Fruit fly (Drosophila melanogaster) whole organism, embryonic: ENCODE results near the gene GramD1B.

ENCODE experiments used
- Bgb ChIP-seq: fragments of 200-800 bp; sonication (Bioruptor generic); IDR thresholded peaks from 2 replicates; pipeline ENCODE4 v1.3.6; 2022; ENCODE audit warnings: missing biosample characterization, missing genetic modification characterization; ENCODE audit not compliant: partially characterized antibody
- Blimp-1 ChIP-seq: fragments of 200-800 bp; sonication (Bioruptor generic); optimal IDR thresholded peaks from 3 replicates; lab custom pipeline; 2018; ENCODE audit warnings: missing biosample characterization, missing genetic modification characterization, mild to moderate bottlenecking, moderate library complexity, missing genetic modification reagents
- CG1024 ChIP-seq: fragments of 200-800 bp; sonication (Bioruptor generic); IDR thresholded peaks from 2 replicates; pipeline ENCODE4 v1.3.6; 2022; ENCODE audit warnings: missing biosample characterization, missing genetic modification characterization
- CG10543 ChIP-seq: fragments of 200-800 bp; sonication (Bioruptor generic); optimal IDR thresholded peaks from 3 replicates; lab custom pipeline; 2017; ENCODE audit warnings: missing biosample characterization, mild to moderate bottlenecking, missing genetic modification characterization, moderate library complexity
- CG13287 ChIP-seq: fragments of 200-800 bp; sonication (Bioruptor generic); IDR thresholded peaks from 2 replicates; pipeline ENCODE4 v1.3.6; 2022; ENCODE audit warnings: missing biosample characterization, missing genetic modification characterization; ENCODE audit not compliant: partially characterized antibody
- CG14860 ChIP-seq: fragments of 200-800 bp; sonication (Bioruptor generic); IDR thresholded peaks from 3 replicates; pipeline ENCODE4 v1.3.6; 2022; ENCODE audit warnings: missing biosample characterization, missing genetic modification characterization; ENCODE audit not compliant: partially characterized antibody
- CG15011 ChIP-seq: fragments of 200-800 bp; sonication (Bioruptor generic); optimal IDR thresholded peaks from 3 replicates; lab custom pipeline; 2018; ENCODE audit warnings: missing biosample characterization, mild to moderate bottlenecking, missing genetic modification characterization
- CG15514 ChIP-seq: fragments of 200-800 bp; sonication (Bioruptor generic); optimal IDR thresholded peaks from 3 replicates; lab custom pipeline; 2017; ENCODE audit warnings: missing biosample characterization, missing genetic modification characterization, mild to moderate bottlenecking, moderate library complexity, missing genetic modification reagents
- CG17802 ChIP-seq: fragments of 200-800 bp; sonication (Bioruptor generic); optimal IDR thresholded peaks from 2 replicates; lab custom pipeline; 2018; ENCODE audit warnings: missing biosample characterization, mild to moderate bottlenecking, missing genetic modification characterization, moderate library complexity
- CG2116 ChIP-seq: fragments of 200-800 bp; sonication (Bioruptor generic); optimal IDR thresholded peaks from 3 replicates; lab custom pipeline; 2018; ENCODE audit warnings: missing biosample characterization, mild to moderate bottlenecking, missing genetic modification characterization
- CG2120 ChIP-seq: fragments of 200-800 bp; sonication (Bioruptor generic); optimal IDR thresholded peaks from 3 replicates; lab custom pipeline; 2016; ENCODE audit warnings: missing biosample characterization, missing genetic modification characterization
- CG30020 ChIP-seq: fragments of 200-800 bp; optimal IDR thresholded peaks from 2 replicates; lab custom pipeline; 2019; ENCODE audit warnings: missing biosample characterization, mild to moderate bottlenecking, missing genetic modification characterization, moderate library complexity
- CG34224 ChIP-seq: fragments of 200-800 bp; sonication (Bioruptor generic); IDR thresholded peaks from 3 replicates; pipeline ENCODE4 v1.3.6; 2022; ENCODE audit warnings: missing biosample characterization, missing genetic modification characterization; ENCODE audit not compliant: partially characterized antibody
- CG7357 ChIP-seq: fragments of 200-800 bp; sonication (Bioruptor generic); IDR thresholded peaks from 3 replicates; pipeline ENCODE4 v1.3.6; 2022; ENCODE audit warnings: missing biosample characterization, missing genetic modification characterization
- CG9609 ChIP-seq: fragments of 200-800 bp; sonication (Bioruptor generic); optimal IDR thresholded peaks from 3 replicates; lab custom pipeline; 2016; ENCODE audit warnings: missing biosample characterization, missing genetic modification characterization
- CrebB ChIP-seq: fragments of 200-800 bp; sonication (Bioruptor generic); optimal IDR thresholded peaks from 3 replicates; lab custom pipeline; 2018; ENCODE audit warnings: missing biosample characterization, mild to moderate bottlenecking, missing genetic modification characterization
- Dll ChIP-seq: fragments of 200-800 bp; sonication (Bioruptor generic); IDR thresholded peaks from 4 replicates; pipeline ENCODE4 v1.3.6; 2022; ENCODE audit warnings: missing biosample characterization, missing genetic modification characterization; ENCODE audit not compliant: partially characterized antibody
- Doc2 ChIP-seq: fragments of 200-800 bp; sonication (Bioruptor generic); IDR thresholded peaks from 2 replicates; pipeline ENCODE4 v1.3.6; 2022; ENCODE audit warnings: missing biosample characterization, missing genetic modification characterization
- Doc3 ChIP-seq: fragments of 200-800 bp; sonication (Bioruptor generic); IDR thresholded peaks from 3 replicates; pipeline ENCODE4 v1.3.6; 2022; ENCODE audit warnings: missing biosample characterization, missing genetic modification characterization; ENCODE audit not compliant: partially characterized antibody
- Dp ChIP-seq: fragments of 200-800 bp; sonication (Bioruptor generic); optimal IDR thresholded peaks from 2 replicates; lab custom pipeline; 2018; ENCODE audit warnings: missing biosample characterization, mild to moderate bottlenecking, missing genetic modification characterization, moderate library complexity
- Dref ChIP-seq: fragments of 200-800 bp; sonication (Bioruptor generic); IDR thresholded peaks from 2 replicates; pipeline ENCODE4 v1.3.6; 2022; ENCODE audit warnings: missing biosample characterization, missing genetic modification characterization
- Eip74EF ChIP-seq, 2 experiments: fragments of 200-800 bp in 1 of 2; fragments of >200 bp in 1 of 2; sonication (Bioruptor generic) in 1 of 2; optimal IDR thresholded peaks; 2 replicates each; lab custom pipeline; 2017 to 2019; ENCODE audit warnings: missing biosample characterization in 2 of 2, missing genetic modification characterization in 2 of 2, mild to moderate bottlenecking in 1 of 2, moderate library complexity in 1 of 2
- Ets97D ChIP-seq: fragments of 200-800 bp; sonication (Bioruptor generic); optimal IDR thresholded peaks from 3 replicates; lab custom pipeline; 2016; ENCODE audit warnings: missing biosample characterization, missing genetic modification characterization
- H15 ChIP-seq: fragments of 200-800 bp; sonication (Bioruptor generic); IDR thresholded peaks from 3 replicates; pipeline ENCODE4 v1.3.6; 2022; ENCODE audit warnings: missing biosample characterization, missing genetic modification characterization
- HmgZ ChIP-seq: fragments of 200-800 bp; sonication (Bioruptor generic); optimal IDR thresholded peaks from 2 replicates; lab custom pipeline; 2018; ENCODE audit warnings: missing biosample characterization, mild to moderate bottlenecking, missing genetic modification characterization
- Hr51 ChIP-seq, 2 experiments: fragments of 200-800 bp; sonication (Bioruptor generic); optimal IDR thresholded peaks; 2 replicates in 1 of 2; 3 replicates in 1 of 2; lab custom pipeline; 2016 to 2018; ENCODE audit warnings: missing biosample characterization in 2 of 2, missing genetic modification characterization in 2 of 2, mild to moderate bottlenecking in 1 of 2, moderate library complexity in 1 of 2
- Lhr ChIP-seq: fragments of 200-800 bp; sonication (Bioruptor generic); optimal IDR thresholded peaks from 3 replicates; lab custom pipeline; 2017; ENCODE audit warnings: mild to moderate bottlenecking, missing biosample characterization, missing genetic modification reagents, missing genetic modification characterization
- MBD-R2 ChIP-seq: fragments of 200-800 bp; sonication (Bioruptor generic); IDR thresholded peaks from 2 replicates; pipeline ENCODE4 v1.3.6; 2022; ENCODE audit warnings: missing biosample characterization, missing genetic modification characterization
- Med ChIP-seq: fragments of 200-800 bp; sonication (Bioruptor generic); peaks from one replicate; lab custom pipeline; 2016; ENCODE audit warnings: missing biosample characterization, missing genetic modification characterization, mild to moderate bottlenecking, inconsistent platforms, moderate library complexity
- Myb ChIP-seq: fragments of 200-800 bp; sonication (Bioruptor generic); optimal IDR thresholded peaks from 2 replicates; lab custom pipeline; 2016; ENCODE audit warnings: missing biosample characterization, missing genetic modification characterization
- Spps ChIP-seq: fragments of 200-800 bp; sonication (Bioruptor generic); optimal IDR thresholded peaks from 2 replicates; lab custom pipeline; 2018; ENCODE audit warnings: missing biosample characterization, mild to moderate bottlenecking, missing genetic modification characterization
- Sry-δ ChIP-seq: fragments of 200-800 bp; sonication (Bioruptor generic); optimal IDR thresholded peaks from 2 replicates; lab custom pipeline; 2016; ENCODE audit warnings: missing biosample characterization, missing genetic modification characterization
- br ChIP-seq: fragments of >200 bp; optimal IDR thresholded peaks from 2 replicates; lab custom pipeline; 2017
- crp ChIP-seq, 2 experiments: fragments of 200-800 bp; sonication (Bioruptor generic); optimal IDR thresholded peaks; 2 replicates in 1 of 2; 3 replicates in 1 of 2; lab custom pipeline; 2017; ENCODE audit warnings: missing biosample characterization in 2 of 2, missing genetic modification characterization in 2 of 2, mild to moderate bottlenecking in 1 of 2, moderate library complexity in 1 of 2
- dan ChIP-seq: fragments of 200-800 bp; sonication (Bioruptor generic); IDR thresholded peaks from 2 replicates; pipeline ENCODE4 v1.3.6; 2022; ENCODE audit warnings: missing biosample characterization, missing genetic modification characterization
- gfzf ChIP-seq: fragments of 200-800 bp; sonication (Bioruptor generic); optimal IDR thresholded peaks from 2 replicates; lab custom pipeline; 2016; ENCODE audit warnings: missing biosample characterization, mild to moderate bottlenecking, missing genetic modification characterization, moderate library complexity
- hb ChIP-seq: fragments of 200-800 bp; sonication (Bioruptor generic); IDR thresholded peaks from 3 replicates; pipeline ENCODE4 v1.3.6; 2022; ENCODE audit warnings: missing biosample characterization, missing genetic modification characterization; ENCODE audit not compliant: partially characterized antibody
- inv ChIP-seq: fragments of 200-800 bp; sonication (Bioruptor generic); IDR thresholded peaks from 2 replicates; pipeline ENCODE4 v1.3.6; 2022; ENCODE audit warnings: missing biosample characterization, missing genetic modification characterization; ENCODE audit not compliant: partially characterized antibody
- knrl ChIP-seq: fragments of 200-800 bp; sonication (Bioruptor generic); IDR thresholded peaks from 3 replicates; pipeline ENCODE4 v1.3.6; 2022; ENCODE audit warnings: missing biosample characterization, missing genetic modification characterization; ENCODE audit not compliant: partially characterized antibody
- mld ChIP-seq: fragments of 200-800 bp; sonication (Bioruptor generic); IDR thresholded peaks from 3 replicates; pipeline ENCODE4 v1.3.6; 2022; ENCODE audit warnings: missing biosample characterization, missing genetic modification characterization; ENCODE audit not compliant: partially characterized antibody
- nerfin-2 ChIP-seq: fragments of 200-800 bp; sonication (Bioruptor generic); IDR thresholded peaks from 2 replicates; pipeline ENCODE4 v1.3.6; 2022; ENCODE audit warnings: missing biosample characterization, missing genetic modification characterization; ENCODE audit not compliant: partially characterized antibody
- nmo ChIP-seq: fragments of 200-800 bp; sonication (Bioruptor generic); optimal IDR thresholded peaks from 2 replicates; lab custom pipeline; 2018; ENCODE audit warnings: missing biosample characterization, mild to moderate bottlenecking, missing genetic modification characterization, moderate library complexity
- pita ChIP-seq: fragments of 200-800 bp; sonication (Bioruptor generic); optimal IDR thresholded peaks from 2 replicates; lab custom pipeline; 2017; ENCODE audit warnings: missing biosample characterization, mild to moderate bottlenecking, missing genetic modification characterization
- pzg ChIP-seq: fragments of 200-800 bp; sonication (Bioruptor generic); optimal IDR thresholded peaks from 3 replicates; lab custom pipeline; 2018; ENCODE audit warnings: missing biosample characterization, mild to moderate bottlenecking, missing genetic modification characterization, moderate library complexity
- sna ChIP-seq: fragments of 200-800 bp; sonication (Bioruptor generic); IDR thresholded peaks from 2 replicates; pipeline ENCODE4 v1.3.6; 2022; ENCODE audit warnings: missing biosample characterization, missing genetic modification characterization; ENCODE audit not compliant: partially characterized antibody
- tna ChIP-seq: fragments of 200-800 bp; sonication (Bioruptor generic); IDR thresholded peaks from 2 replicates; pipeline ENCODE4 v1.3.6; 2022; ENCODE audit warnings: missing biosample characterization, missing genetic modification characterization; ENCODE audit not compliant: partially characterized antibody
- vnd ChIP-seq: fragments of 200-800 bp; sonication (Bioruptor generic); IDR thresholded peaks from 3 replicates; pipeline ENCODE4 v1.3.6; 2022; ENCODE audit warnings: missing biosample characterization, missing genetic modification characterization; ENCODE audit not compliant: partially characterized antibody

GramD1B gene

dm6 chr2L:3319731-3320295 is 53.4 kb downstream of the GramD1B start, which contains the start of the genes Fign and CG8837:
TSS of gene Fign (minus strand) at chr2L:3319872.
TSS of gene CG8837 (plus strand) at chr2L:3320245.
- no peak for TF ChIP-seq dan (GFP tag; lab: Robert Waterston, UW)
- TF ChIP-seq CrebB (tag; lab: Kevin White, UChicago), result no peak
- no peak for TF ChIP-seq CG9609 (GFP tag; lab: Kevin White, UChicago)
- TF ChIP-seq Med (GFP tag; lab: Kevin White, UChicago), result peak; percentile 52
- TF ChIP-seq Eip74EF (GFP tag; optimal IDR thresholded peaks at IDR 0.05; lab: Kevin White, UChicago), result no peak
- TF ChIP-seq CG15514 (GFP tag; lab: Kevin White, UChicago), result peak; percentile 28
- peak; percentile 42 for TF ChIP-seq Lhr (GFP tag; lab: Kevin White, UChicago)
- TF ChIP-seq Sry-δ, result peak; percentile 65
- peak; percentile 94 for TF ChIP-seq Dp (GFP tag; lab: Kevin White, UChicago)
- TF ChIP-seq nerfin-2 (GFP tag; lab: Robert Waterston, UW), result peak; percentile 97
- peak; percentile 44 for TF ChIP-seq HmgZ (tag; lab: Kevin White, UChicago)
- peak; percentile 61 for TF ChIP-seq knrl (GFP tag; lab: Robert Waterston, UW)
- TF ChIP-seq mld, result peak; percentile 92
- TF ChIP-seq CG7357, result peak; percentile 95
- peak; percentile 94 for TF ChIP-seq Blimp-1 (GFP tag; lab: Kevin White, UChicago)
- TF ChIP-seq H15 (GFP tag; lab: Robert Waterston, UW), result no peak
- no peak for TF ChIP-seq br (lab: Kevin White, UChicago)
- peak; percentile 60 for TF ChIP-seq MBD-R2 (GFP tag; lab: Robert Waterston, UW)
- peak; percentile 63; the same call in 1 of the 2 replicates for TF ChIP-seq inv
- peak; percentile 40 for TF ChIP-seq pita (GFP tag; lab: Kevin White, UChicago)
- TF ChIP-seq Myb (GFP tag; lab: Kevin White, UChicago), result peak; percentile 72
- peak; percentile 98 for TF ChIP-seq Dref
- TF ChIP-seq CG10543 (GFP tag; lab: Kevin White, UChicago), result peak; percentile 3
- peak; percentile 94 for TF ChIP-seq tna
- TF ChIP-seq hb, result peak; percentile 95
- TF ChIP-seq gfzf (GFP tag; lab: Kevin White, UChicago), result peak; percentile 40
- TF ChIP-seq Doc3 (GFP tag; lab: Robert Waterston, UW), result peak; percentile 70; the same call in 2 of the 3 replicates
- no peak for TF ChIP-seq CG15011 (GFP tag; lab: Kevin White, UChicago)
- peak; percentile 43 for TF ChIP-seq Ets97D (GFP tag; lab: Kevin White, UChicago)
- peak; percentile 71 for TF ChIP-seq CG30020
- no peak for TF ChIP-seq Doc2
- peak; percentile 84 for TF ChIP-seq sna (GFP tag; lab: Robert Waterston, UW)
- TF ChIP-seq Dll (GFP tag; lab: Robert Waterston, UW), result peak; percentile 83
- TF ChIP-seq CG34224 (GFP tag; lab: Robert Waterston, UW), result peak; percentile 86
- TF ChIP-seq CG2116 (GFP tag; lab: Kevin White, UChicago), result peak; percentile 73
- peak; percentile 90 for TF ChIP-seq vnd (GFP tag; lab: Robert Waterston, UW)
- peak; percentile 63 to 93 for TF ChIP-seq crp (GFP tag; optimal IDR thresholded peaks at IDR 0.05; lab: Kevin White, UChicago)
- peak; percentile 87 for TF ChIP-seq CG13287 (GFP tag; lab: Robert Waterston, UW)
- peak; percentile 26 for TF ChIP-seq nmo
- 0 out of 2 replicates have a peak, but pooled peaks have one; percentile 25 for TF ChIP-seq CG1024 (GFP tag; lab: Robert Waterston, UW)
- TF ChIP-seq CG14860 (GFP tag; lab: Robert Waterston, UW), result peak; percentile 91
- TF ChIP-seq CG17802 (tag; lab: Kevin White, UChicago), result peak; percentile 42
- TF ChIP-seq Hr51 (GFP tag; optimal IDR thresholded peaks at IDR 0.05; lab: Kevin White, UChicago), result no peak
- TF ChIP-seq pzg (GFP tag; lab: Kevin White, UChicago), result peak; percentile 73
- TF ChIP-seq Spps (tag; lab: Kevin White, UChicago), result no peak
- peak; percentile 94 for TF ChIP-seq Bgb (GFP tag; lab: Robert Waterston, UW)
- TF ChIP-seq CG2120 (GFP tag; lab: Kevin White, UChicago), result no peak
